Worm (Caenorhabditis elegans) whole organism, late embryonic: ENCODE measurements around the gene M01B2.13.

Experiments used
- ceh-30 ChIP-seq: fragments of 150-350 bp; optimal IDR thresholded peaks from 2 replicates; lab custom pipeline; 2014; ENCODE audit warnings: missing biosample characterization, missing genetic modification characterization
- ceh-9 ChIP-seq: sonication (generic microtip); optimal IDR thresholded peaks from 2 replicates; lab custom pipeline; 2016; ENCODE audit warnings: mild to moderate bottlenecking, missing genetic modification characterization, inconsistent platforms, missing compliant biosample characterization
- elt-4 ChIP-seq: sonication (generic microtip); optimal IDR thresholded peaks from 2 replicates; lab custom pipeline; 2016; ENCODE audit warnings: missing genetic modification characterization, missing compliant biosample characterization
- gmeb-2 ChIP-seq: sonication (generic microtip); optimal IDR thresholded peaks from 2 replicates; lab custom pipeline; 2016; ENCODE audit warnings: missing genetic modification characterization, inconsistent platforms, missing compliant biosample characterization
- hlh-30 ChIP-seq: sonication (generic microtip); optimal IDR thresholded peaks from 2 replicates; lab custom pipeline; 2017; ENCODE audit warnings: antibody characterized with exemption, missing genetic modification characterization, missing compliant biosample characterization; ENCODE audit not compliant: insufficient read depth
- npax-4 ChIP-seq: sonication (generic microtip); optimal IDR thresholded peaks from 2 replicates; lab custom pipeline; 2016; ENCODE audit warnings: missing genetic modification characterization, missing compliant biosample characterization
- pax-1 ChIP-seq: fragments of 150-350 bp; optimal IDR thresholded peaks from 2 replicates; lab custom pipeline; 2014; ENCODE audit warnings: missing biosample characterization, missing genetic modification characterization
- pha-4 ChIP-seq: fragments of 150-350 bp; optimal IDR thresholded peaks from 2 replicates; lab custom pipeline; 2018; ENCODE audit warnings: missing biosample characterization, missing genetic modification reagents, missing genetic modification characterization
- tbx-2 ChIP-seq: sonication (generic microtip); optimal IDR thresholded peaks from 2 replicates; lab custom pipeline; 2016; ENCODE audit warnings: missing genetic modification characterization, missing compliant biosample characterization
- unc-55 ChIP-seq: sonication (generic microtip); optimal IDR thresholded peaks from 2 replicates; lab custom pipeline; 2017; ENCODE audit warnings: missing biosample characterization, missing genetic modification reagents, missing genetic modification characterization

ce11 chrV:15238552-15238951 lies 27.2 kb downstream of the M01B2.13 start, which contains the start of gene srw-12:
- TF ChIP-seq npax-4 (tag; lab: Kevin White, UChicago) (no peak), hlh-30 (tag; lab: Kevin White, UChicago) (no peak), ceh-9 (no peak), ceh-30 (tag; lab: Kevin White, UChicago) (no peak), unc-55 (GFP tag; lab: Kevin White, UChicago) (no peak), tbx-2 (tag; lab: Kevin White, UChicago) (no peak), pha-4 (tag; lab: Kevin White, UChicago) (no peak), gmeb-2 (tag; lab: Kevin White, UChicago) (no peak), pax-1 (tag; lab: Kevin White, UChicago) (no peak), elt-4 (tag; lab: Kevin White, UChicago) (no peak)
